Worm (Caenorhabditis elegans) whole organism, L4 larva: ENCODE data around the gene lact-4.

Source experiments
- F37D6.2 ChIP-seq: sonication (generic microtip); optimal IDR thresholded peaks from 2 replicates; lab custom pipeline; 2016; ENCODE audit warnings: mild to moderate bottlenecking, missing genetic modification characterization, missing compliant biosample characterization
- T26A8.4 ChIP-seq: fragments of 200-800 bp; sonication (Bioruptor generic); IDR thresholded peaks from 2 replicates; pipeline ENCODE4 v1.3.6; 2022; ENCODE audit warnings: missing genetic modification characterization, missing compliant biosample characterization
- Y48G9A.11 ChIP-seq: fragments of 200-800 bp; sonication (Bioruptor generic); IDR thresholded peaks from 2 replicates; pipeline ENCODE4 v1.3.6; 2022; ENCODE audit warnings: missing genetic modification reagents, missing genetic modification characterization, missing compliant biosample characterization
- ZK546.5 ChIP-seq, 2 experiments: sonication (generic microtip); optimal IDR thresholded peaks; 2 replicates each; lab custom pipeline; 2017; ENCODE audit warnings: missing biosample characterization in 2 of 2, missing genetic modification characterization in 2 of 2
- aha-1 ChIP-seq: fragments of 150-350 bp; peaks from one replicate; lab custom pipeline; 2014; ENCODE audit warnings: missing biosample characterization, missing genetic modification characterization
- aly-2 ChIP-seq: sonication (generic microtip); optimal IDR thresholded peaks from 2 replicates; lab custom pipeline; 2018; ENCODE audit warnings: missing biosample characterization, missing genetic modification characterization
- arid-1 ChIP-seq: fragments of 200-800 bp; sonication (Bioruptor generic); conservative IDR thresholded peaks from 2 replicates; pipeline ENCODE4 v1.3.6; 2022; ENCODE audit warnings: missing genetic modification reagents, missing genetic modification characterization, missing compliant biosample characterization
- cey-2 ChIP-seq: sonication (generic microtip); optimal IDR thresholded peaks from 3 replicates; lab custom pipeline; 2017; ENCODE audit warnings: missing genetic modification characterization, mild to moderate bottlenecking, missing compliant biosample characterization, antibody characterized with exemption, borderline replicate concordance; ENCODE audit not compliant: insufficient read depth
- daf-16 ChIP-seq, 3 experiments: sonication (generic microtip); optimal IDR thresholded peaks; 2 replicates each; lab custom pipeline; 2016 to 2017; ENCODE audit warnings: missing genetic modification characterization in 3 of 3, missing genetic modification reagents in 3 of 3, mild to moderate bottlenecking in 2 of 3, missing compliant biosample characterization in 2 of 3, missing biosample characterization in 1 of 3, moderate library complexity in 1 of 3
- daf-19 ChIP-seq: fragments of 200-800 bp; sonication (Bioruptor generic); conservative IDR thresholded peaks from 2 replicates; pipeline ENCODE4 v1.3.6; 2022; ENCODE audit warnings: missing genetic modification characterization, missing compliant biosample characterization
- daf-8 ChIP-seq: fragments of 200-800 bp; sonication (Bioruptor generic); IDR thresholded peaks from 2 replicates; pipeline ENCODE4 v1.3.6; 2022; ENCODE audit warnings: missing genetic modification characterization, missing compliant biosample characterization
- dmd-6 ChIP-seq: fragments of 200-800 bp; sonication (Bioruptor generic); IDR thresholded peaks from 2 replicates; pipeline ENCODE4 v1.3.6; 2022; ENCODE audit warnings: missing genetic modification reagents, missing genetic modification characterization, missing compliant biosample characterization
- duxl-1 ChIP-seq: sonication (generic microtip); optimal IDR thresholded peaks from 2 replicates; lab custom pipeline; 2016; ENCODE audit warnings: mild to moderate bottlenecking, missing genetic modification characterization, moderate library complexity, missing compliant biosample characterization; ENCODE audit not compliant: poor library complexity
- egl-27 ChIP-seq: sonication (generic microtip); optimal IDR thresholded peaks from 3 replicates; lab custom pipeline; 2017; ENCODE audit warnings: missing biosample characterization, missing genetic modification reagents, missing genetic modification characterization
- egl-43 ChIP-seq: fragments of 200-800 bp; sonication (Bioruptor generic); IDR thresholded peaks from 2 replicates; pipeline ENCODE4 v1.3.6; 2022; ENCODE audit warnings: missing genetic modification reagents, missing genetic modification characterization, missing compliant biosample characterization
- fkh-10 ChIP-seq: fragments of 150-350 bp; optimal IDR thresholded peaks from 2 replicates; lab custom pipeline; 2014; ENCODE audit warnings: missing biosample characterization, missing genetic modification reagents, missing genetic modification characterization
- gei-8 ChIP-seq: fragments of 200-800 bp; sonication (Bioruptor generic); optimal IDR thresholded peaks from 2 replicates; lab custom pipeline; 2018; ENCODE audit warnings: mild to moderate bottlenecking, missing genetic modification characterization, missing compliant biosample characterization
- hlh-11 ChIP-seq: fragments of 200-800 bp; sonication (Bioruptor generic); optimal IDR thresholded peaks from 2 replicates; lab custom pipeline; 2018; ENCODE audit warnings: mild to moderate bottlenecking, missing genetic modification characterization, missing compliant biosample characterization
- hlh-30 ChIP-seq: sonication (generic microtip); optimal IDR thresholded peaks from 2 replicates; lab custom pipeline; 2017; ENCODE audit warnings: antibody characterized with exemption, mild to moderate bottlenecking, missing genetic modification characterization, missing compliant biosample characterization; ENCODE audit not compliant: insufficient read depth
- hmg-1.1 ChIP-seq: fragments of 200-800 bp; sonication (Bioruptor generic); IDR thresholded peaks from 2 replicates; pipeline ENCODE4 v1.3.6; 2022; ENCODE audit warnings: missing genetic modification reagents, missing genetic modification characterization, missing compliant biosample characterization
- lin-15B ChIP-seq: fragments of 150-350 bp; sonication (generic microtip); optimal IDR thresholded peaks from 3 replicates; lab custom pipeline; 2014; ENCODE audit warnings: missing biosample characterization, missing genetic modification characterization
- lin-38 ChIP-seq: fragments of 200-800 bp; sonication (Bioruptor generic); IDR thresholded peaks from 2 replicates; pipeline ENCODE4 v1.3.6; 2022; ENCODE audit warnings: missing genetic modification reagents, missing genetic modification characterization, missing compliant biosample characterization
- lsy-2 ChIP-seq, 2 experiments: fragments of 150-350 bp in 1 of 2; sonication (generic microtip) in 1 of 2; optimal IDR thresholded peaks; 2 replicates each; lab custom pipeline; 2014 to 2017; ENCODE audit warnings: missing biosample characterization in 2 of 2, missing genetic modification characterization in 2 of 2
- madf-5 ChIP-seq, 2 experiments: fragments of 200-800 bp; sonication (Bioruptor generic); IDR thresholded peaks; 2 replicates each; pipeline ENCODE4 v1.3.6; 2022; ENCODE audit warnings: missing compliant biosample characterization in 2 of 2, missing genetic modification characterization in 2 of 2
- mdl-1 ChIP-seq, 2 experiments: fragments of 150-350 bp in 1 of 2; sonication (generic microtip) in 1 of 2; optimal IDR thresholded peaks; 2 replicates each; lab custom pipeline; 2014 to 2017; ENCODE audit warnings: missing biosample characterization in 2 of 2, missing genetic modification characterization in 2 of 2
- mep-1 ChIP-seq: fragments of 150-350 bp; sonication (generic microtip); optimal IDR thresholded peaks from 3 replicates; lab custom pipeline; 2014; ENCODE audit warnings: missing biosample characterization, missing genetic modification characterization
- nhr-10 ChIP-seq: fragments of 150-350 bp; optimal IDR thresholded peaks from 2 replicates; lab custom pipeline; 2014; ENCODE audit warnings: missing biosample characterization, missing genetic modification characterization
- nhr-25 ChIP-seq: sonication (generic microtip); optimal IDR thresholded peaks from 2 replicates; lab custom pipeline; 2017; ENCODE audit warnings: missing genetic modification characterization, mild to moderate bottlenecking, missing compliant biosample characterization, antibody characterized with exemption, moderate library complexity, borderline replicate concordance; ENCODE audit not compliant: insufficient read depth
- nhr-28 ChIP-seq: fragments of 150-350 bp; optimal IDR thresholded peaks from 2 replicates; lab custom pipeline; 2014; ENCODE audit warnings: missing biosample characterization, missing genetic modification characterization
- nhr-42 ChIP-seq: fragments of 200-800 bp; sonication (Bioruptor generic); IDR thresholded peaks from 2 replicates; pipeline ENCODE4 v1.3.6; 2022; ENCODE audit warnings: missing genetic modification characterization, missing compliant biosample characterization
- nhr-48 ChIP-seq: sonication (generic microtip); optimal IDR thresholded peaks from 2 replicates; lab custom pipeline; 2016; ENCODE audit warnings: mild to moderate bottlenecking, missing genetic modification characterization, missing compliant biosample characterization
- pha-4 ChIP-seq, 2 experiments: fragments of 150-350 bp in 1 of 2; fragments of 200-800 bp in 1 of 2; sonication (Bioruptor generic) in 1 of 2; IDR thresholded peaks in 1 of 2; optimal IDR thresholded peaks in 1 of 2; 2 replicates each; pipeline versions ENCODE4 v1.3.6 to Lab custom; 2014 to 2022; ENCODE audit warnings: missing genetic modification characterization in 2 of 2, missing genetic modification reagents in 2 of 2, missing biosample characterization in 1 of 2, missing compliant biosample characterization in 1 of 2
- saeg-2 ChIP-seq: fragments of 200-800 bp; sonication (Bioruptor generic); IDR thresholded peaks from 2 replicates; pipeline ENCODE4 v1.3.6; 2022; ENCODE audit warnings: missing genetic modification reagents, missing genetic modification characterization, missing compliant biosample characterization
- sdz-12 ChIP-seq: fragments of 200-800 bp; sonication (Bioruptor generic); optimal IDR thresholded peaks from 2 replicates; lab custom pipeline; 2018; ENCODE audit warnings: mild to moderate bottlenecking, missing genetic modification characterization, missing compliant biosample characterization
- set-16 ChIP-seq: fragments of 200-800 bp; sonication (Bioruptor generic); IDR thresholded peaks from 2 replicates; pipeline ENCODE4 v1.3.6; 2022; ENCODE audit warnings: missing genetic modification reagents, missing genetic modification characterization, missing compliant biosample characterization
- unc-39 ChIP-seq: sonication (generic microtip); optimal IDR thresholded peaks from 2 replicates; lab custom pipeline; 2017; ENCODE audit warnings: missing biosample characterization, missing genetic modification characterization
- zag-1 ChIP-seq: fragments of 150-350 bp; optimal IDR thresholded peaks from 2 replicates; lab custom pipeline; 2014; ENCODE audit warnings: missing biosample characterization, missing genetic modification characterization

The lact-4 gene

DNA sequence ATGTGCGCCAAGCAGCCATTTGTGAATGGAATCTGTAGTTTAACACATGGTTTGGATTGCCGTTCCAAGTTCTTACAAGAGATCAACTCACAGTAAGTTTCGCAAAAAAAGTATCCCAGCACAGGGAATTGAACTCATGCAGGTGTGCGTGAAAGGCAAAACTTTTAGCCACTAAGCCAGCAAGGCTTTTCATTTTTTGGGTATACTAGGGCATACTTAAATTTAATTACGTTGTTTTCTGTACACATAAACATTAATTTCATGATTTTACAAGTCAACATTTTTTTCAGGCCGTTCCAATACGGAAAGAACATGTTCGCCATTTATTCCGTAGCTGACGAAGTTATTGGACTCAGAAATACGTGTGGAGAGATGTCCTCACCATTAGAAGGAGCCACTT is 38.8 kb downstream of the lact-4 start (continued):
- no peak for TF ChIP-seq mdl-1 (tag; optimal IDR thresholded peaks at IDR 0.05; lab: Kevin White, UChicago)
- TF ChIP-seq daf-8 (GFP tag; lab: Robert Waterston, UW) = peak; percentile 72; the same call in 1 of the 2 replicates
- TF ChIP-seq lin-38 = peak; percentile 85
- TF ChIP-seq Y48G9A.11 (GFP tag; lab: Robert Waterston, UW) = peak; percentile 84

DNA sequence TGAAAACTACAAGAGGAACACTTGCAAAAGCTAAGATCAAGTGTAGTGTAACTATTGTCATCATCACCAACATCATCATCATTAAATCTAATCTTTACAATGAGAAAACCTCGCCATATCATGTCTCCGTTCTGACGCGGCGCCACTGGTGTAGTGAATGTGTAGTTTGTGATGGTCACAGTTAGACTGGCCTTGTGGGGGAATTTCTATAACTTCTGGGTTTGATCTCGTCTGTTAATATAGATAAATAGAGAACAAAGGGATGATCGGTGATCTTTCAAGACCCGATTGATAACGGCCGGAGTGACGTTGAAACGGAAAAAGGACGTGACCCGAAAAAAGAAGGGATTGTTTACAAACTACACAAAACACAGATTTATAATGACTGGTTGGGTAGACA is 39.5 kb downstream of the lact-4 start:
- peak; percentile 37 for TF ChIP-seq mep-1
- no peak for TF ChIP-seq fkh-10 (GFP tag; lab: Kevin White, UChicago)
- no peak for TF ChIP-seq daf-8 (GFP tag; lab: Robert Waterston, UW)
- TF ChIP-seq unc-39 (tag; lab: Kevin White, UChicago) = no peak
- TF ChIP-seq ZK546.5 (tag; optimal IDR thresholded peaks at IDR 0.05; lab: Kevin White, UChicago) = no peak
- peak; percentile 61 for TF ChIP-seq hlh-11 (tag; lab: Kevin White, UChicago)
- TF ChIP-seq duxl-1 = no peak
- TF ChIP-seq saeg-2 (GFP tag; lab: Robert Waterston, UW) = no peak
- no peak for TF ChIP-seq daf-19 (GFP tag; lab: Robert Waterston, UW)
- TF ChIP-seq nhr-10 (tag; lab: Kevin White, UChicago) = peak; percentile 51
- no peak for TF ChIP-seq egl-27 (tag; lab: Kevin White, UChicago)
- no peak for TF ChIP-seq set-16 (GFP tag; lab: Robert Waterston, UW)
- no peak for TF ChIP-seq F37D6.2 (tag; lab: Kevin White, UChicago)
- TF ChIP-seq pha-4 (GFP tag; IDR thresholded peaks at IDR 0.05; lab: Robert Waterston, UW) = no peak
- no peak for TF ChIP-seq pha-4 (tag; optimal IDR thresholded peaks at IDR 0.05; lab: Kevin White, UChicago)
- TF ChIP-seq dmd-6 (GFP tag; lab: Robert Waterston, UW) = peak; percentile 18; the same call in 1 of the 2 replicates
- no peak for TF ChIP-seq sdz-12 (GFP tag; lab: Kevin White, UChicago)
- peak; percentile 97 for TF ChIP-seq nhr-28 (tag; lab: Kevin White, UChicago)
- TF ChIP-seq egl-43 (GFP tag; lab: Robert Waterston, UW) = no peak
- peak; percentile 34 for TF ChIP-seq nhr-25 (tag; lab: Kevin White, UChicago)
- peak; percentile 5 for TF ChIP-seq aha-1 (tag; lab: Kevin White, UChicago)
- TF ChIP-seq hlh-30 (tag; lab: Kevin White, UChicago) = peak; percentile 47
- TF ChIP-seq lin-15B (tag; lab: Kevin White, UChicago) = no peak
- TF ChIP-seq lsy-2 (tag; optimal IDR thresholded peaks at IDR 0.05; lab: Kevin White, UChicago) = peak in 1 of 2 experiments; percentile 9
- no peak for TF ChIP-seq gei-8 (GFP tag; lab: Kevin White, UChicago)
- no peak for TF ChIP-seq aly-2 (tag; lab: Kevin White, UChicago)
- TF ChIP-seq arid-1 (GFP tag; lab: Robert Waterston, UW) = no peak
- no peak for TF ChIP-seq nhr-42 (GFP tag; lab: Robert Waterston, UW)
- peak in 1 of 2 experiments; percentile 67 for TF ChIP-seq mdl-1 (tag; optimal IDR thresholded peaks at IDR 0.05; lab: Kevin White, UChicago)
- no peak for TF ChIP-seq madf-5 (GFP tag; IDR thresholded peaks at IDR 0.05; lab: Robert Waterston, UW)
- no peak for TF ChIP-seq daf-16 (GFP tag; optimal IDR thresholded peaks at IDR 0.05; lab: Kevin White, UChicago)
- TF ChIP-seq daf-16 (tag; optimal IDR thresholded peaks at IDR 0.05; lab: Kevin White, UChicago) = no peak
- TF ChIP-seq nhr-48 (tag; lab: Kevin White, UChicago) = no peak
- TF ChIP-seq T26A8.4 (GFP tag; lab: Robert Waterston, UW) = no peak
- no peak for TF ChIP-seq zag-1
- TF ChIP-seq cey-2 = peak; percentile 57
- no peak for TF ChIP-seq hmg-1.1 (GFP tag; lab: Robert Waterston, UW)
